Fruit fly (Drosophila melanogaster): ENCODE results near the gene Taf4.

Taf4 gene

DNA sequence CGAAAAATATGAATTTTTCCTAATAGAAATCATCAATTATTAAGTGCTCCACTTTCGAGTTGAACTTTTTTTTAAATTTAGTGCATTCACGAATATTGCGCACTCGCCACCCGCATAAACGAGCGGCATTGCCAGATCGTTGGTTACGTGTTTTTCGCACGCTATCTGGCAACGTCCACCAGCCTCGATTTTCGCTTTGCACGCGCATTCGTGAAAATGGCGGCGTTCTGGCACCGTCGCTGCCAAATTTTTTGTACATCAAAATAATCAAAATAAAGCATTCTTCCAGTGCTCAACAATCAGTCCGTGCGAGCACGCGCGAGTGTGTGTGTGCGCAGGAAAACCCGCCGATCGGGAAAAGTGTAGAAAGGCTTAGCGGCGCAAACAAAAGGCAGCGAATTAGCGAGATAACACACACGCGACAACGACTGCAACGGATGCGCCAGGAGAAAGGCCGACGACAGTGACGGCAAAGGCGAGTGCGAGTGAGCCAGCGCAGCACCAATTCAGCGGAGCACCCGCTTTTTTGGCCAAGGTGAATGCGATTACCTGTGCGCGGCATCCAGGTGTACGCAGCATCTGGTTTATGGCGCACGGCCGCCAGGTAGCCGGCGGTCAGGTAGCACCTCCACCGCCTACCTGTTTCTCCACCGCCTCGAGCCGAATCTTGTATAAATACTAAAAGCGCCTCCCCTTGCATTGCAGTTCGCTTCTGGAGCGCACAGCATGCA is 760 bp downstream of the Taf4 start (continued):
- TF ChIP-seq CG14965 (GFP tag; optimal IDR thresholded peaks at IDR 0.05; ENCODE audit: borderline replicate concordance) = peak; percentile 50
- peak; percentile 66 for TF ChIP-seq D19A (tag; optimal IDR thresholded peaks at IDR 0.05)
- peak; percentile 79 for TF ChIP-seq Hr3 (GFP tag; optimal IDR thresholded peaks at IDR 0.05)
- no peak for TF ChIP-seq CG17385 (GFP tag; optimal IDR thresholded peaks at IDR 0.05)
- TF ChIP-seq Six4 (GFP tag; optimal IDR thresholded peaks at IDR 0.05) = peak; percentile 76
- TF ChIP-seq CG10274 (GFP tag; optimal IDR thresholded peaks at IDR 0.05) = peak; percentile 30
- peak; percentile 53 for TF ChIP-seq CG34224 (GFP tag; IDR thresholded peaks at IDR 0.05; ENCODE audit: partially characterized antibody)
- TF ChIP-seq Sry-δ (GFP tag; optimal IDR thresholded peaks at IDR 0.05) = peak; percentile 73
- TF ChIP-seq da (GFP tag; optimal IDR thresholded peaks at IDR 0.05) = no peak
- TF ChIP-seq gce (GFP tag; IDR thresholded peaks at IDR 0.05) = peak; percentile 53; the same call in 1 of the 3 replicates
- no peak for TF ChIP-seq TFAM (GFP tag; optimal IDR thresholded peaks at IDR 0.05)
- TF ChIP-seq CG9437 (GFP tag; optimal IDR thresholded peaks at IDR 0.05) = peak; percentile 63
- peak; percentile 59; the same call in 1 of the 2 replicates for TF ChIP-seq CG32767 (GFP tag; IDR thresholded peaks at IDR 0.05)
- TF ChIP-seq mld (GFP tag; IDR thresholded peaks at IDR 0.05; ENCODE audit: partially characterized antibody) = no peak; the same call in 2 of the 3 replicates
- no peak for TF ChIP-seq abd-A (tag; optimal IDR thresholded peaks at IDR 0.05)
- peak; percentile 77 for TF ChIP-seq CG10979 (tag; optimal IDR thresholded peaks at IDR 0.05)
- TF ChIP-seq gsb (GFP tag; IDR thresholded peaks at IDR 0.05) = 0 out of 2 replicates have a peak, but pooled peaks have one; percentile 23
- TF ChIP-seq CG7556 (GFP tag; optimal IDR thresholded peaks at IDR 0.05) = peak; percentile 86
- peak; percentile 86 for TF ChIP-seq Dip3 (GFP tag; optimal IDR thresholded peaks at IDR 0.05)
- TF ChIP-seq CG5953 (GFP tag; IDR thresholded peaks at IDR 0.05) = peak; percentile 71
- TF ChIP-seq CG13894 (tag; optimal IDR thresholded peaks at IDR 0.05) = no peak
- no peak for TF ChIP-seq gem (tag; optimal IDR thresholded peaks at IDR 0.05)
- peak; percentile 64 for TF ChIP-seq CG2875 (GFP tag; optimal IDR thresholded peaks at IDR 0.05)
- TF ChIP-seq ken (GFP tag; IDR thresholded peaks at IDR 0.05) = peak; percentile 87
- no peak for TF ChIP-seq mirr (GFP tag; optimal IDR thresholded peaks at IDR 0.05)
- peak; percentile 88 for TF ChIP-seq Bgb (GFP tag; IDR thresholded peaks at IDR 0.05; ENCODE audit: partially characterized antibody)
- TF ChIP-seq Scr (GFP tag; IDR thresholded peaks at IDR 0.05; ENCODE audit: partially characterized antibody) = peak; percentile 62
- no peak for TF ChIP-seq tio (GFP tag; optimal IDR thresholded peaks at IDR 0.05)
- TF ChIP-seq CG1792 (GFP tag; optimal IDR thresholded peaks at IDR 0.05) = peak; percentile 86
- TF ChIP-seq CG1024 (GFP tag; IDR thresholded peaks at IDR 0.05) = 0 out of 2 replicates have a peak, but pooled peaks have one; percentile 21
- TF ChIP-seq twi (tag; optimal IDR thresholded peaks at IDR 0.05) = no peak
- no peak for TF ChIP-seq GATAe (GFP tag; conservative IDR thresholded peaks at IDR 0.05)
- peak; percentile 90 for TF ChIP-seq CG12391 (tag; optimal IDR thresholded peaks at IDR 0.05)
- TF ChIP-seq jing (GFP tag; optimal IDR thresholded peaks at IDR 0.05) = no peak
- peak; percentile 75 for TF ChIP-seq CG8944 (GFP tag; optimal IDR thresholded peaks at IDR 0.05)
- TF ChIP-seq run (tag; optimal IDR thresholded peaks at IDR 0.05) = peak; percentile 51
- TF ChIP-seq Bdp1 (GFP tag; optimal IDR thresholded peaks at IDR 0.05) = peak; percentile 78
- peak; percentile 50 for TF ChIP-seq bigmax (GFP tag; optimal IDR thresholded peaks at IDR 0.05)
- peak; percentile 81 for TF ChIP-seq cg (GFP tag; optimal IDR thresholded peaks at IDR 0.05)
- TF ChIP-seq CG13123 (GFP tag; optimal IDR thresholded peaks at IDR 0.05) = peak; percentile 61
- TF ChIP-seq knrl (GFP tag; IDR thresholded peaks at IDR 0.05; ENCODE audit: partially characterized antibody) = peak; percentile 73
- TF ChIP-seq CG5245 (GFP tag; optimal IDR thresholded peaks at IDR 0.05) = peak; percentile 59
- TF ChIP-seq Spps (tag; optimal IDR thresholded peaks at IDR 0.05) = no peak
- peak; percentile 88 for TF ChIP-seq Antp (GFP tag; optimal IDR thresholded peaks at IDR 0.05)
- TF ChIP-seq Ravus (GFP tag; IDR thresholded peaks at IDR 0.05) = no peak; the same call in 1 of the 2 replicates
- peak; percentile 48 for TF ChIP-seq CG10431 (GFP tag; optimal IDR thresholded peaks at IDR 0.05)
- peak in 1 of 2 experiments; percentile 32 for TF ChIP-seq crp (GFP tag; optimal IDR thresholded peaks at IDR 0.05)
- TF ChIP-seq zen2 (GFP tag; IDR thresholded peaks at IDR 0.05; ENCODE audit: partially characterized antibody) = no peak; the same call in 2 of the 3 replicates

Measured in whole organism, embryonic.